Worm (Caenorhabditis elegans): Measurements from ENCODE around the gene vps-60.
A peak's percentile ranks its signal among the peaks of the same experiment; 100 is the strongest.

The vps-60 gene

DNA sequence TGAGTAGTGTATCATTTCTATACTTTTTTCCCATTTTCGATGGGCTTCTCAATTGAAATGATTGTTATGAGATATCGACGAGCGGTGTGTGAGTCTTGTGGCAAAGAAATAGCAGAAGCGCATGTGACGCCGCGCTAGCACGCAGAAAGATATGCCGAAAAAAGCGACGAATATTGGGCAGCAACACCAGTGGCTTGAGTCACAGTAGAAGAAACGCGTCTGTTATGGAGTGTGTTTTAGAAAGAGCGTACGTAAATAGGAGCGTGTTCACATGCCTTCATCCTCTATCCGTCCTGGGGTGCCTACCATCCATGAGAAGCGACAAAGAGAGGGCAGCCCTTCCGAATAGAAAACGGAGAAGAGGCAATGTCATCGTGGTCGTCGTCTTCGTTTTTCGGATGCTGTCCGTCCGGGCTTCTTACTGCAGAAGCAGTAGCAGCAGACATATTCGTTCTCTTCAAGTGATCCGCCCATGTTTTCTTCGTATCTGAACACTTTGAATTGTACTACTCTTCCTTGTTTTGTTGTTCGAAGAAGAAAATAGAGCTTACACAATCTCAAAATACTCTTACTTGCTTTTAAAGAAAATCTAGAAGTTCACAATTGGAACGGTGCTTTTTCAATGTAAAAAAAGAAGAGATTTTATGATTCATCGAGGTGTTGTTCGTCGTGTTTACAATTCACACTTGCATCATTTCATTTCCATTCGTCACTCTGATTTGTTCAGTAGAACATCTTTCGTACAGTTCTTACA lies 4.0 kb upstream of the vps-60 start:
- TF ChIP-seq mdl-1 (tag; optimal IDR thresholded peaks at IDR 0.05) (peak in 1 of 2 experiments; percentile 16), unc-62 (GFP tag; optimal IDR thresholded peaks at IDR 0.05) (no peak), egl-27 (tag; optimal IDR thresholded peaks at IDR 0.05) (no peak), nhr-129 (tag; optimal IDR thresholded peaks at IDR 0.05) (peak; percentile 45), unc-55 (GFP tag; optimal IDR thresholded peaks at IDR 0.05) (peak; percentile 17), ama-1 (optimal IDR thresholded peaks at IDR 0.05) (no peak), C34F6.9 (tag; optimal IDR thresholded peaks at IDR 0.05) (no peak), blmp-1 (tag; optimal IDR thresholded peaks at IDR 0.05; ENCODE audit: insufficient read depth) (no peak), nhr-77 (tag; optimal IDR thresholded peaks at IDR 0.05) (no peak), peb-1 (tag; optimal IDR thresholded peaks at IDR 0.05) (no peak), lin-39 (tag; optimal IDR thresholded peaks at IDR 0.05) (no peak), zag-1 (tag; optimal IDR thresholded peaks at IDR 0.05) (no peak), nhr-6 (tag; optimal IDR thresholded peaks at IDR 0.05) (no peak), fos-1 (tag; optimal IDR thresholded peaks at IDR 0.05) (peak; percentile 7), aly-2 (tag; optimal IDR thresholded peaks at IDR 0.05) (no peak), nhr-11 (tag; optimal IDR thresholded peaks at IDR 0.05) (no peak), lsy-2 (tag; optimal IDR thresholded peaks at IDR 0.05) (no peak), ceh-16 (tag; optimal IDR thresholded peaks at IDR 0.05) (no peak), ZK546.5 (tag; optimal IDR thresholded peaks at IDR 0.05) (no peak), nhr-21 (tag; optimal IDR thresholded peaks at IDR 0.05) (peak; percentile 50), nhr-23 (tag; optimal IDR thresholded peaks at IDR 0.05) (no peak), R02D3.7 (tag; optimal IDR thresholded peaks at IDR 0.05) (no peak), crh-2 (tag; optimal IDR thresholded peaks at IDR 0.05) (no peak), elt-1 (tag; optimal IDR thresholded peaks at IDR 0.05) (no peak), dmd-4 (tag; optimal IDR thresholded peaks at IDR 0.05) (no peak), ztf-4 (tag; optimal IDR thresholded peaks at IDR 0.05) (no peak), gmeb-1 (tag; optimal IDR thresholded peaks at IDR 0.05) (no peak), nhr-25 (tag; optimal IDR thresholded peaks at IDR 0.05) (no peak), lin-13 (GFP tag; optimal IDR thresholded peaks at IDR 0.05) (no peak), F13H6.1 (tag; optimal IDR thresholded peaks at IDR 0.05) (peak; percentile 10), snpc-4 (tag; optimal IDR thresholded peaks at IDR 0.05) (no peak), mbf-1 (tag; optimal IDR thresholded peaks at IDR 0.05) (no peak), elt-3 (tag; optimal IDR thresholded peaks at IDR 0.05) (no peak), nhr-12 (tag; optimal IDR thresholded peaks at IDR 0.05) (no peak), unc-39 (tag; optimal IDR thresholded peaks at IDR 0.05) (no peak), ceh-82 (tag; optimal IDR thresholded peaks at IDR 0.05) (no peak), skn-1 (tag; optimal IDR thresholded peaks at IDR 0.05) (no peak), sem-4 (tag; optimal IDR thresholded peaks at IDR 0.05) (no peak)

ce11 chrV:8608483-8608882 lies 2.6 kb upstream of the vps-60 start:
- no peak for TF ChIP-seq mab-5 (tag; optimal IDR thresholded peaks at IDR 0.05)
- no peak for TF ChIP-seq lin-39 (tag; optimal IDR thresholded peaks at IDR 0.05)
- TF ChIP-seq lin-11 (tag; optimal IDR thresholded peaks at IDR 0.05) = no peak
- TF ChIP-seq Y55F3AM.14 (GFP tag; optimal IDR thresholded peaks at IDR 0.05) = no peak
- TF ChIP-seq dmd-4 (tag; optimal IDR thresholded peaks at IDR 0.05) = no peak
- TF ChIP-seq gmeb-1 (tag; optimal IDR thresholded peaks at IDR 0.05) = no peak
- TF ChIP-seq nhr-21 (tag; optimal IDR thresholded peaks at IDR 0.05) = no peak
- no peak for TF ChIP-seq nhr-25 (tag; optimal IDR thresholded peaks at IDR 0.05)
- TF ChIP-seq ama-1 (optimal IDR thresholded peaks at IDR 0.05) = no peak
- TF ChIP-seq egl-27 (tag; optimal IDR thresholded peaks at IDR 0.05) = no peak
- no peak for TF ChIP-seq nhr-6 (tag; optimal IDR thresholded peaks at IDR 0.05)
- no peak for TF ChIP-seq sem-4 (tag; optimal IDR thresholded peaks at IDR 0.05)
- TF ChIP-seq lsy-2 (tag; optimal IDR thresholded peaks at IDR 0.05) = no peak
- no peak for TF ChIP-seq ceh-16 (tag; optimal IDR thresholded peaks at IDR 0.05)
- TF ChIP-seq nhr-12 (tag; optimal IDR thresholded peaks at IDR 0.05) = no peak
- TF ChIP-seq sma-9 (GFP tag; optimal IDR thresholded peaks at IDR 0.05) = no peak
- TF ChIP-seq sma-9 (tag; optimal IDR thresholded peaks at IDR 0.05) = no peak
- TF ChIP-seq nhr-11 (tag; optimal IDR thresholded peaks at IDR 0.05) = no peak
- TF ChIP-seq ztf-1 (GFP tag; conservative IDR thresholded peaks at IDR 0.05) = no peak
- TF ChIP-seq ztf-11 (tag; optimal IDR thresholded peaks at IDR 0.05) = no peak
